Worm (Caenorhabditis elegans) whole organism, L2 larva: ENCODE measurements around the gene hmg-11.

ENCODE experiments used
- C34F6.9 ChIP-seq: fragments of 150-350 bp; optimal IDR thresholded peaks from 2 replicates; lab custom pipeline; 2014; ENCODE audit warnings: missing biosample characterization, missing genetic modification characterization
- F13H6.1 ChIP-seq: sonication (generic microtip); optimal IDR thresholded peaks from 2 replicates; lab custom pipeline; 2016; ENCODE audit warnings: missing genetic modification characterization, missing compliant biosample characterization
- Y55F3AM.14 ChIP-seq: fragments of 200-800 bp; sonication (Bioruptor generic); optimal IDR thresholded peaks from 2 replicates; lab custom pipeline; 2018; ENCODE audit warnings: mild to moderate bottlenecking, missing genetic modification characterization, missing compliant biosample characterization
- ZK546.5 ChIP-seq: sonication (generic microtip); optimal IDR thresholded peaks from 2 replicates; lab custom pipeline; 2017; ENCODE audit warnings: missing biosample characterization, missing genetic modification characterization
- alr-1 ChIP-seq: fragments of 150-350 bp; optimal IDR thresholded peaks from 2 replicates; lab custom pipeline; 2014; ENCODE audit warnings: missing biosample characterization, missing genetic modification characterization
- aly-2 ChIP-seq: fragments of 150-350 bp; optimal IDR thresholded peaks from 2 replicates; lab custom pipeline; 2014; ENCODE audit warnings: missing biosample characterization, missing genetic modification characterization
- ama-1 ChIP-seq: fragments of 150-350 bp; optimal IDR thresholded peaks from 2 replicates; lab custom pipeline; 2018; ENCODE audit warnings: inconsistent platforms
- blmp-1 ChIP-seq: sonication (generic microtip); optimal IDR thresholded peaks from 2 replicates; lab custom pipeline; 2017; ENCODE audit warnings: missing genetic modification characterization, mild to moderate bottlenecking, missing compliant biosample characterization, antibody characterized with exemption, moderate library complexity; ENCODE audit not compliant: insufficient read depth
- ceh-16 ChIP-seq: fragments of 150-350 bp; optimal IDR thresholded peaks from 2 replicates; lab custom pipeline; 2014; ENCODE audit warnings: missing biosample characterization, missing genetic modification characterization
- ceh-82 ChIP-seq: fragments of 150-350 bp; optimal IDR thresholded peaks from 2 replicates; lab custom pipeline; 2014; ENCODE audit warnings: missing biosample characterization, missing genetic modification characterization
- crh-2 ChIP-seq: sonication (generic microtip); optimal IDR thresholded peaks from 2 replicates; lab custom pipeline; 2017; ENCODE audit warnings: missing biosample characterization, missing genetic modification characterization
- dmd-4 ChIP-seq: sonication (generic microtip); optimal IDR thresholded peaks from 2 replicates; lab custom pipeline; 2017; ENCODE audit warnings: missing biosample characterization, missing genetic modification characterization
- egl-27 ChIP-seq: sonication (generic microtip); optimal IDR thresholded peaks from 3 replicates; lab custom pipeline; 2017; ENCODE audit warnings: missing biosample characterization, missing genetic modification reagents, missing genetic modification characterization
- elt-1 ChIP-seq: fragments of 150-350 bp; optimal IDR thresholded peaks from 2 replicates; lab custom pipeline; 2014; ENCODE audit warnings: missing biosample characterization, missing genetic modification characterization
- elt-3 ChIP-seq: sonication (generic microtip); optimal IDR thresholded peaks from 2 replicates; lab custom pipeline; 2017; ENCODE audit warnings: missing biosample characterization, missing genetic modification characterization
- fos-1 ChIP-seq: fragments of 150-350 bp; optimal IDR thresholded peaks from 2 replicates; lab custom pipeline; 2014; ENCODE audit warnings: missing biosample characterization, missing genetic modification characterization
- lin-11 ChIP-seq: fragments of 150-350 bp; sonication (generic microtip); optimal IDR thresholded peaks from 2 replicates; lab custom pipeline; 2014; ENCODE audit warnings: missing biosample characterization, missing genetic modification characterization, inconsistent platforms, mixed read lengths
- lin-13 ChIP-seq: fragments of 150-350 bp; optimal IDR thresholded peaks from 2 replicates; lab custom pipeline; 2014; ENCODE audit warnings: missing biosample characterization, missing genetic modification reagents, missing genetic modification characterization
- lin-39 ChIP-seq: fragments of 150-350 bp; optimal IDR thresholded peaks from 2 replicates; lab custom pipeline; 2014; ENCODE audit warnings: missing biosample characterization, missing genetic modification reagents, missing genetic modification characterization
- lsy-2 ChIP-seq, 2 experiments: fragments of 150-350 bp in 1 of 2; sonication (generic microtip) in 1 of 2; optimal IDR thresholded peaks; 2 replicates each; lab custom pipeline; 2014 to 2017; ENCODE audit warnings: missing biosample characterization in 2 of 2, missing genetic modification characterization in 2 of 2
- mab-5 ChIP-seq: fragments of 150-350 bp; optimal IDR thresholded peaks from 2 replicates; lab custom pipeline; 2014; ENCODE audit warnings: missing biosample characterization, missing genetic modification characterization
- mbf-1 ChIP-seq: sonication (generic microtip); optimal IDR thresholded peaks from 2 replicates; lab custom pipeline; 2017; ENCODE audit warnings: missing biosample characterization, missing genetic modification characterization
- mdl-1 ChIP-seq, 2 experiments: fragments of 150-350 bp in 1 of 2; sonication (generic microtip) in 1 of 2; optimal IDR thresholded peaks; 2 replicates each; lab custom pipeline; 2017; ENCODE audit warnings: missing biosample characterization in 2 of 2, missing genetic modification characterization in 2 of 2
- nhr-10 ChIP-seq: sonication (generic microtip); optimal IDR thresholded peaks from 2 replicates; lab custom pipeline; 2017; ENCODE audit warnings: missing biosample characterization, missing genetic modification characterization
- nhr-12 ChIP-seq: fragments of 150-350 bp; optimal IDR thresholded peaks from 2 replicates; lab custom pipeline; 2014; ENCODE audit warnings: missing biosample characterization, missing genetic modification characterization
- nhr-129 ChIP-seq: fragments of 150-350 bp; optimal IDR thresholded peaks from 2 replicates; lab custom pipeline; 2014; ENCODE audit warnings: missing biosample characterization, missing genetic modification characterization
- nhr-237 ChIP-seq: fragments of 150-350 bp; optimal IDR thresholded peaks from 2 replicates; lab custom pipeline; 2014; ENCODE audit warnings: missing biosample characterization, missing genetic modification characterization
- nhr-25 ChIP-seq: fragments of 150-350 bp; sonication (generic microtip); optimal IDR thresholded peaks from 3 replicates; lab custom pipeline; 2014; ENCODE audit warnings: missing biosample characterization, missing genetic modification characterization
- nhr-6 ChIP-seq: fragments of 150-350 bp; optimal IDR thresholded peaks from 2 replicates; lab custom pipeline; 2014; ENCODE audit warnings: missing biosample characterization, missing genetic modification characterization
- nhr-77 ChIP-seq: fragments of 150-350 bp; optimal IDR thresholded peaks from 2 replicates; lab custom pipeline; 2014; ENCODE audit warnings: missing biosample characterization, missing genetic modification characterization
- sem-4 ChIP-seq: fragments of 150-350 bp; optimal IDR thresholded peaks from 2 replicates; lab custom pipeline; 2014; ENCODE audit warnings: missing biosample characterization, missing genetic modification reagents, missing genetic modification characterization
- skn-1 ChIP-seq: sonication (generic microtip); optimal IDR thresholded peaks from 2 replicates; lab custom pipeline; 2017; ENCODE audit warnings: missing biosample characterization, missing genetic modification characterization
- sma-3 ChIP-seq: sonication (generic microtip); optimal IDR thresholded peaks from 2 replicates; lab custom pipeline; 2016; ENCODE audit warnings: missing genetic modification reagents, missing genetic modification characterization, missing compliant biosample characterization
- snpc-4 ChIP-seq: fragments of 150-350 bp; optimal IDR thresholded peaks from 2 replicates; lab custom pipeline; 2014; ENCODE audit warnings: missing biosample characterization, missing genetic modification characterization
- unc-39 ChIP-seq: fragments of 150-350 bp; optimal IDR thresholded peaks from 2 replicates; lab custom pipeline; 2014; ENCODE audit warnings: missing biosample characterization, missing genetic modification characterization
- unc-55 ChIP-seq: fragments of 150-350 bp; sonication (generic microtip); optimal IDR thresholded peaks from 3 replicates; lab custom pipeline; 2014; ENCODE audit warnings: missing biosample characterization, missing genetic modification reagents, missing genetic modification characterization
- unc-62 ChIP-seq: fragments of 150-350 bp; optimal IDR thresholded peaks from 2 replicates; lab custom pipeline; 2014; ENCODE audit warnings: missing biosample characterization, missing genetic modification reagents, missing genetic modification characterization
- zag-1 ChIP-seq: fragments of 150-350 bp; optimal IDR thresholded peaks from 2 replicates; lab custom pipeline; 2014; ENCODE audit warnings: missing biosample characterization, missing genetic modification characterization
- ztf-4 ChIP-seq: fragments of 150-350 bp; optimal IDR thresholded peaks from 2 replicates; lab custom pipeline; 2014; ENCODE audit warnings: missing biosample characterization, missing genetic modification characterization

The hmg-11 gene

DNA sequence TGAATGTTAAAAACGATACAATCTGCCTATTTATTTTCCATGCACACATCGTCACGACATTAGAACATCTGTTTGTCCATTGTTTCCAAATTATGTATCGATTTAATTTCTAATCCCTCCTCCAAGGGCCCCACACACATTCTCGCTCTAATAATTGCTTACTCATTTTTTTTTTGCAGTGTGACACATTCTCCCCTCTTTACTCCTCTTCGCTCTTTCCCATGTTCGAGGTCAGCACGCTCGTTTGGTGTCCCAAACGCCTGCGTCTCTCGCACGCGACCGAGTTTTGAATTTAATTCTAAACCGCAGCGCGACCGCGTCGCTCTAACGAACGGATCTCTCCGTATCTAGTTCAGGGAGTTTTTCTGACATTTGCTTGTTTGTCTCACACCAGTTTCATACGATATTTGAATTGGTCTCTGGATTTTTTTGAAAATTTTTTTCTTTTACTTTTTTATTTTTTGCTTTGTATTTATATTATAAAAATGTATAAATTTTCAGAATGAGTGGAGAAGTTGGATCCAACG, at the start of gene hmg-11, which contains the start of gene clec-140:
Gene hmg-11, plus strand, starts transcription at position 502 of the 527 bp plus-strand sequence.
Gene clec-140, plus strand, starts transcription at position 477 of the 527 bp plus-strand sequence.
- TF ChIP-seq zag-1 (tag; lab: Kevin White, UChicago) (peak; percentile 42), nhr-129 (tag; lab: Kevin White, UChicago) (peak; percentile 68), Y55F3AM.14 (GFP tag; lab: Kevin White, UChicago) (no peak), egl-27 (tag; lab: Kevin White, UChicago) (peak; percentile 26), nhr-237 (tag; lab: Kevin White, UChicago) (no peak), unc-55 (GFP tag; lab: Kevin White, UChicago) (peak; percentile 53), nhr-6 (tag; lab: Kevin White, UChicago) (no peak), ceh-16 (tag; lab: Kevin White, UChicago) (no peak), F13H6.1 (no peak), unc-39 (tag; lab: Kevin White, UChicago) (no peak), snpc-4 (peak; percentile 11), nhr-10 (no peak), mab-5 (tag; lab: Kevin White, UChicago) (no peak), sma-3 (GFP tag; lab: Kevin White, UChicago) (peak; percentile 26), unc-62 (GFP tag; lab: Kevin White, UChicago) (no peak), mdl-1 (tag; optimal IDR thresholded peaks at IDR 0.05; lab: Kevin White, UChicago) (peak; percentile 50 to 60), lin-11 (no peak), ztf-4 (tag; lab: Kevin White, UChicago) (no peak), ZK546.5 (tag; lab: Kevin White, UChicago) (no peak), fos-1 (peak; percentile 94), ama-1 (no peak), C34F6.9 (tag; lab: Kevin White, UChicago) (peak; percentile 80), crh-2 (no peak)

DNA sequence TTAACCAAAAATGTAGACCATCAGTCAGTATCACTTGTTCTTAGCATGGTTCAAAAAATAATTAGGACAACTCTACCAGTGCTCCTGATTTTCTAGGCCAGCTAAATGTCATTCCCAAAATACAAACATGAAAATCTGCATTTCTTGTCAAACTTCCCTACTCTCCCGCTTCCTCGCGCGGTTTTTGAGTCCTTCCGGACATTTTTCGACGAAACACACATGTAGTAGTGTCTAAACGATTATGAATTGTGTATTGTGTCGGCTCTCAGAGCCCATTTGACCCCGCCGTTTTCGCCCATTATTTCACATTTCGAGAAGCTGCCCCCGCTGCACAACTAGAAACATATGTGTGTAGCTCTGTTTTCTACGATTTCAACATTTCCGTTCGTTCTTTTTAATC, 46.3 kb upstream of the hmg-11 start, which contains the start of gene F35D11.1:
Gene F35D11.1, plus strand, starts transcription at position 301 of the 400 bp plus-strand sequence.
- TF ChIP-seq sem-4 (tag; lab: Kevin White, UChicago) (no peak), blmp-1 (no peak), mbf-1 (tag; lab: Kevin White, UChicago) (no peak), dmd-4 (no peak)

DNA sequence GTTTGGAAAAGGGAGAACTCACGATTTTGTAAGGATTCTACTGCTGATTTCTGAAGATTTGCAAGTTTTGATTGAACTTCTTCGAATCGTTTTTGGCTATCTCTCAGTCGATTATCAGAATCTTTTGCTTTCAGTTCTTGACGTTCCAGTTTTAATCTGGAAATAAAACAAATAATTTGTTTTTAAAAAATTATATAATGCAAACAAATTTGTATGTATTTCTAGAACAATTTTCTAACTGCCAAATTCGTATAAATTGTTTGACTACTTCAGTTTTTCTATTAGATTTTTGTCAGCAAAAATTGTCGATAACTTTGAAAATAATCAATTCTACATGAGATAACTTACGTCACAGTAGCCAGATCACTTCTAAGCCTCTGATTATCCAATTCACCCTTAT, 41.4 kb upstream of the hmg-11 start:
- TF ChIP-seq mdl-1 (tag; optimal IDR thresholded peaks at IDR 0.05; lab: Kevin White, UChicago): no peak
- no peak for TF ChIP-seq zag-1 (tag; lab: Kevin White, UChicago)
- no peak for TF ChIP-seq C34F6.9 (tag; lab: Kevin White, UChicago)

DNA sequence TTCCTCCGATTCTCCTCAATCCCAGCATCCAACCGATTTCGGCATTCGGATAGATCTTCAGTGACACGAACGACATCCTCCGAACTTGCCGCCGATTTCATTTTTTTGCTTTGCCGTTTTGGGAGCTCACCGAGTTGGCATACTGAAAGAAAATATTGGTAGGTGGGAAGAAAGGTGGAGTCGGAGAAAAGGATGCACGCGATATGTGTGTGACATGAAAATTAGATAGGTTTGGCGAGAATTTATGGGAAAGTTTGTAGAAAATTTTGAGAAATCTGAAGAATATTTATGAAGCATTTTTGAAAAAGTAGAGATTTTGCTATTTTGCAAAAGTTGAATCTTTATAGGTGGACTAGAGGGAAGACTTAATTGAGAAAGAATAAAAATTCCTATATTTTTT, 34.6 kb upstream of the hmg-11 start, which contains the start of gene che-10:
Gene che-10, minus strand, starts transcription at position 101 of the 400 bp plus-strand sequence.
- TF ChIP-seq mab-5 (tag; lab: Kevin White, UChicago) (no peak), lsy-2 (tag; optimal IDR thresholded peaks at IDR 0.05; lab: Kevin White, UChicago) (no peak), nhr-6 (tag; lab: Kevin White, UChicago) (no peak), ceh-82 (tag; lab: Kevin White, UChicago) (no peak), ZK546.5 (tag; lab: Kevin White, UChicago) (no peak), aly-2 (no peak), nhr-237 (tag; lab: Kevin White, UChicago) (no peak), unc-62 (GFP tag; lab: Kevin White, UChicago) (no peak), elt-1 (tag; lab: Kevin White, UChicago) (no peak), unc-55 (GFP tag; lab: Kevin White, UChicago) (no peak), blmp-1 (no peak), lin-39 (tag; lab: Kevin White, UChicago) (no peak), nhr-12 (tag; lab: Kevin White, UChicago) (no peak), ama-1 (no peak), sma-3 (GFP tag; lab: Kevin White, UChicago) (no peak)

DNA sequence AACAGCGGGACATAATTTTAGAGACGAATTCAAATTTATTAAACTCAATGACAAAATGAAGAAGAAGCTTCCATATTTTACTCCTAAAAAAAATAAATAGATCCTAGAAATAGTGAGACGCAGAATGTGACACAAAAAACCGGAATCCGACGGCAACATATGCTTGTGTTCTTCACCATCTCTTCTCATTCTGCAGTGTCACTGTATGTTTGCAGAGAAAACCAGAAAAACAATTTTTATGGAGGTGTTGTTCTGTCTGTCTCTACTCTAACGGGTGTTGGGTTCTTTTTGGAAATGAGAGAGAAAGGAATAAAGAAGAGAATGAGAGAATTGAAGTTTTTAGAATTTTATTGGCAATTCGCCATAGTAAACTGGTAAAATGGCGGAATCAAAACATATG, 34.0 kb upstream of the hmg-11 start:
- no peak for TF ChIP-seq nhr-237 (tag; lab: Kevin White, UChicago)
- TF ChIP-seq nhr-6 (tag; lab: Kevin White, UChicago): no peak
- TF ChIP-seq alr-1 (tag; lab: Kevin White, UChicago): no peak
- TF ChIP-seq nhr-12 (tag; lab: Kevin White, UChicago): no peak
- TF ChIP-seq lin-13: no peak
- no peak for TF ChIP-seq skn-1 (tag; lab: Kevin White, UChicago)
- TF ChIP-seq elt-3 (tag; lab: Kevin White, UChicago): no peak
- TF ChIP-seq sma-3 (GFP tag; lab: Kevin White, UChicago): no peak
- no peak for TF ChIP-seq blmp-1
- TF ChIP-seq ceh-16 (tag; lab: Kevin White, UChicago): no peak
- no peak for TF ChIP-seq lin-11
- TF ChIP-seq lin-39 (tag; lab: Kevin White, UChicago): no peak
- TF ChIP-seq Y55F3AM.14 (GFP tag; lab: Kevin White, UChicago): no peak
- no peak for TF ChIP-seq nhr-77
- no peak for TF ChIP-seq unc-39 (tag; lab: Kevin White, UChicago)
- TF ChIP-seq nhr-10: no peak
- no peak for TF ChIP-seq nhr-25 (tag; lab: Kevin White, UChicago)
